Worm (Caenorhabditis elegans) whole organism, late embryonic: ENCODE measurements around the gene T07A9.14.

Experiments used
- C08G9.2 ChIP-seq: sonication (generic microtip); optimal IDR thresholded peaks from 2 replicates; lab custom pipeline; 2016; ENCODE audit warnings: mild to moderate bottlenecking, missing genetic modification characterization, moderate library complexity, missing compliant biosample characterization
- T23F11.4 ChIP-seq: fragments of 200-800 bp; sonication (Bioruptor generic); optimal IDR thresholded peaks from 2 replicates; lab custom pipeline; 2018; ENCODE audit warnings: mild to moderate bottlenecking, missing genetic modification characterization, missing compliant biosample characterization
- Y22D7AL.16 ChIP-seq: sonication (generic microtip); optimal IDR thresholded peaks from 2 replicates; lab custom pipeline; 2016; ENCODE audit warnings: missing genetic modification characterization, missing compliant biosample characterization
- ama-1 ChIP-seq: fragments of 150-350 bp; optimal IDR thresholded peaks from 2 replicates; lab custom pipeline; 2014
- ceh-19 ChIP-seq: fragments of 200-800 bp; sonication (Bioruptor generic); optimal IDR thresholded peaks from 2 replicates; lab custom pipeline; 2018; ENCODE audit warnings: mild to moderate bottlenecking, missing genetic modification characterization, missing compliant biosample characterization
- ceh-22 ChIP-seq: sonication (generic microtip); optimal IDR thresholded peaks from 2 replicates; lab custom pipeline; 2017; ENCODE audit warnings: missing biosample characterization, missing genetic modification characterization
- ceh-31 ChIP-seq: sonication (generic microtip); optimal IDR thresholded peaks from 2 replicates; lab custom pipeline; 2016; ENCODE audit warnings: missing genetic modification characterization, missing compliant biosample characterization
- ceh-6 ChIP-seq: fragments of 200-800 bp; sonication (Bioruptor generic); optimal IDR thresholded peaks from 2 replicates; lab custom pipeline; 2018; ENCODE audit warnings: mild to moderate bottlenecking, missing genetic modification characterization, missing compliant biosample characterization
- elt-4 ChIP-seq: sonication (generic microtip); optimal IDR thresholded peaks from 2 replicates; lab custom pipeline; 2016; ENCODE audit warnings: missing genetic modification characterization, missing compliant biosample characterization
- pha-4 ChIP-seq: fragments of 150-350 bp; optimal IDR thresholded peaks from 2 replicates; lab custom pipeline; 2018; ENCODE audit warnings: missing biosample characterization, missing genetic modification reagents, missing genetic modification characterization
- ref-2 ChIP-seq: sonication (generic microtip); optimal IDR thresholded peaks from 2 replicates; lab custom pipeline; 2016; ENCODE audit warnings: missing genetic modification characterization, missing compliant biosample characterization
- ztf-16 ChIP-seq: sonication (generic microtip); optimal IDR thresholded peaks from 2 replicates; lab custom pipeline; 2017; ENCODE audit warnings: missing genetic modification characterization, missing compliant biosample characterization

DNA sequence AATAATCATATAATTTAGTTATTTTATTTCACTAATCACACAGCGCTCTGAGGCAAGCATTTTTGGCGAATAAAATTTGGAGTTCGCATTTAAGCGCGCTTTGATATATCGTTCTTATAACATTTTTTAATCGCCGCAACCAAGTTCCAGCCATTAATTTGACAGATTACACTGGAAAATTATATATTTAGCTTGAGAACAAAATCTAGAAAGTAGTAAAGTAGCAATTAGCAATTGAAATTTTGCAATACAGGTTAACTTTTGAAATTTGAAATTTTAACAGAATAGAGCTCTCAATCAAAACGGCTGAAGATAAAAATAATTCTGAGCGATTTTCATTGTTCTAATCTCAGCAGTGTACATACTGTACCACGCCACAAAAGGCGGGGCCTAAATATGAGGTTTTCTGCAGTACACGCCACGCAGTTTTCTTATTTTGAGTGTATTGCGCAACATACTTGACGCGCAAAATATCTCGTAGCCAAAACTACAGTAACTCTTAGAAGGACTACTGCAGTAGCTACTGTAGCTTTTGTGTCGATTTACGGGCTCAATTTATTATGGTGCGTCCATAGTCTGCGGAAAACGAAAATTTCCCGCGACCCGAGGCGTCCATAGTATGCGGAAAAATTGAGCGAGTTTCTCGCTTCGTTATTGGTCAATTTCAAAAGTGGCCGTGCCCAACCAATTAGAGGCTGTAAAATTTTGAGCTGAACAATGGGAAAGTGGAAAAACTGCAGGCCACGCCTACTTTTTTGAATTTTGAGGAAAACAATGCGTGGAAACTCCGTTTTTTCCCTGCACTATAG is 40.8 kb downstream of the T07A9.14 start:
- no peak for TF ChIP-seq ceh-6
- no peak for TF ChIP-seq ama-1 (lab: Kevin White, UChicago)
- no peak for TF ChIP-seq Y22D7AL.16 (tag; lab: Kevin White, UChicago)
- TF ChIP-seq pha-4 (tag; lab: Kevin White, UChicago): no peak
- TF ChIP-seq ceh-19 (GFP tag; lab: Kevin White, UChicago): no peak
- TF ChIP-seq T23F11.4 (GFP tag; lab: Kevin White, UChicago): no peak
- no peak for TF ChIP-seq ztf-16
- no peak for TF ChIP-seq ceh-31 (tag; lab: Kevin White, UChicago)
- TF ChIP-seq elt-4 (tag; lab: Kevin White, UChicago): no peak
- no peak for TF ChIP-seq C08G9.2 (tag; lab: Kevin White, UChicago)
- TF ChIP-seq ceh-22 (tag; lab: Kevin White, UChicago): no peak
- TF ChIP-seq ref-2 (tag; lab: Kevin White, UChicago): no peak
